Fruit fly (Drosophila melanogaster) whole organism, wandering third instar larva: Measurements from ENCODE around the gene CG2955.

Source experiments
- CrebA ChIP-seq: fragments of 200-800 bp; sonication (Bioruptor generic); optimal IDR thresholded peaks from 2 replicates; lab custom pipeline; 2016; ENCODE audit warnings: missing biosample characterization, mild to moderate bottlenecking, missing genetic modification characterization, borderline replicate concordance
- Dfd ChIP-seq: fragments of >200 bp; optimal IDR thresholded peaks from 2 replicates; lab custom pipeline; 2017; ENCODE audit warnings: missing biosample characterization, missing genetic modification characterization
- Dif ChIP-seq: fragments of 200-275, 200-300 bp; sonication (Bioruptor generic); optimal IDR thresholded peaks from 2 replicates; lab custom pipeline; 2018; ENCODE audit warnings: missing biosample characterization, missing genetic modification characterization; ENCODE audit not compliant: partially characterized antibody
- HLH106 ChIP-seq: fragments of 200-800 bp; optimal IDR thresholded peaks from 3 replicates; lab custom pipeline; 2019; ENCODE audit warnings: missing biosample characterization, mild to moderate bottlenecking, missing genetic modification characterization, moderate library complexity
- Hnf4 ChIP-seq: fragments of 200-800 bp; sonication (Bioruptor generic); optimal IDR thresholded peaks from 2 replicates; lab custom pipeline; 2016; ENCODE audit warnings: missing biosample characterization, mild to moderate bottlenecking, missing genetic modification characterization
- Hr83 ChIP-seq: fragments of 200-300 bp; sonication (Bioruptor generic); optimal IDR thresholded peaks from 2 replicates; lab custom pipeline; 2016; ENCODE audit warnings: missing biosample characterization, mild to moderate bottlenecking, missing genetic modification characterization, moderate library complexity; ENCODE audit not compliant: poor library complexity, severe bottlenecking
- Jra ChIP-seq: sonication (Bioruptor generic); optimal IDR thresholded peaks from 2 replicates; lab custom pipeline; 2016; ENCODE audit warnings: missing biosample characterization, missing genetic modification characterization
- Mio ChIP-seq: sonication (Bioruptor generic); optimal IDR thresholded peaks from 2 replicates; lab custom pipeline; 2016; ENCODE audit warnings: missing biosample characterization, missing genetic modification characterization
- Myc ChIP-seq: fragments of >200 bp; optimal IDR thresholded peaks from 2 replicates; lab custom pipeline; 2017
- N ChIP-seq: fragments of >200 bp; optimal IDR thresholded peaks from 2 replicates; lab custom pipeline; 2018; ENCODE audit warnings: missing biosample characterization, missing external identifiers, missing genetic modification characterization
- OdsH ChIP-seq: fragments of 200-800 bp; sonication (Bioruptor generic); optimal IDR thresholded peaks from 2 replicates; lab custom pipeline; 2016; ENCODE audit warnings: missing biosample characterization, mild to moderate bottlenecking, missing genetic modification characterization
- Rel ChIP-seq, 2 experiments: fragments of 200-800 bp; sonication (Bioruptor generic) in 1 of 2; optimal IDR thresholded peaks; 2 replicates in 1 of 2; 3 replicates in 1 of 2; lab custom pipeline; 2016 to 2019; ENCODE audit warnings: mild to moderate bottlenecking in 2 of 2, missing biosample characterization in 2 of 2, missing genetic modification characterization in 2 of 2, moderate library complexity in 1 of 2
- Sp1 ChIP-seq: fragments of 200-800 bp; sonication (Bioruptor generic); optimal IDR thresholded peaks from 3 replicates; lab custom pipeline; 2019; ENCODE audit warnings: missing biosample characterization, mild to moderate bottlenecking, missing genetic modification characterization, moderate library complexity
- Vsx2 ChIP-seq: fragments of 200-300, 225-300 bp; sonication (Bioruptor generic); optimal IDR thresholded peaks from 2 replicates; lab custom pipeline; 2018; ENCODE audit warnings: missing biosample characterization, missing genetic modification characterization; ENCODE audit not compliant: partially characterized antibody
- br ChIP-seq: fragments of 200-800 bp; sonication (Bioruptor generic); optimal IDR thresholded peaks from 2 replicates; lab custom pipeline; 2016; ENCODE audit warnings: missing biosample characterization, missing genetic modification characterization
- dl ChIP-seq, 2 experiments: fragments of 175-275, 200-275 bp in 1 of 2; fragments of 200-275 bp in 1 of 2; sonication (Bioruptor generic); optimal IDR thresholded peaks; lab custom pipeline; 2018; ENCODE audit warnings: mild to moderate bottlenecking in 2 of 2, missing biosample characterization in 2 of 2, missing genetic modification characterization in 2 of 2, moderate library complexity in 2 of 2; ENCODE audit not compliant: partially characterized antibody in 2 of 2, insufficient read depth in 1 of 2
- ey ChIP-seq: fragments of 200-800 bp; sonication (Bioruptor generic); optimal IDR thresholded peaks from 2 replicates; lab custom pipeline; 2016; ENCODE audit warnings: missing biosample characterization, missing genetic modification characterization
- foxo ChIP-seq, 2 experiments: fragments of 200-800 bp; sonication (Bioruptor generic); optimal IDR thresholded peaks; 2 replicates in 1 of 2; 3 replicates in 1 of 2; lab custom pipeline; 2016 to 2017; ENCODE audit warnings: missing biosample characterization in 2 of 2, missing genetic modification characterization in 2 of 2
- fru ChIP-seq: fragments of 200-800 bp; sonication (Bioruptor generic); optimal IDR thresholded peaks from 3 replicates; lab custom pipeline; 2016; ENCODE audit warnings: missing biosample characterization, mild to moderate bottlenecking, missing genetic modification characterization
- h ChIP-seq: fragments of 200-800 bp; sonication (Bioruptor generic); optimal IDR thresholded peaks from 3 replicates; lab custom pipeline; 2016; ENCODE audit warnings: missing biosample characterization, mild to moderate bottlenecking, missing genetic modification characterization
- jim ChIP-seq: fragments of 175-275, 200-325 bp; sonication (Bioruptor generic); optimal IDR thresholded peaks from 2 replicates; lab custom pipeline; 2016; ENCODE audit warnings: missing biosample characterization, mild to moderate bottlenecking, missing genetic modification characterization
- lola ChIP-seq: fragments of >200 bp; optimal IDR thresholded peaks from 2 replicates; lab custom pipeline; 2017; ENCODE audit warnings: missing biosample characterization, missing genetic modification characterization
- psq ChIP-seq: fragments of 200-800 bp; sonication (Bioruptor generic); optimal IDR thresholded peaks from 3 replicates; lab custom pipeline; 2017; ENCODE audit warnings: missing biosample characterization, mild to moderate bottlenecking, missing genetic modification characterization, moderate library complexity
- rgr ChIP-seq: fragments of 200-800 bp; sonication (Bioruptor generic); optimal IDR thresholded peaks from 3 replicates; lab custom pipeline; 2016; ENCODE audit warnings: missing biosample characterization, mild to moderate bottlenecking, missing genetic modification characterization
- sage ChIP-seq: fragments of 200-800 bp; sonication (Bioruptor generic); optimal IDR thresholded peaks from 2 replicates; lab custom pipeline; 2016; ENCODE audit warnings: missing biosample characterization, mild to moderate bottlenecking, missing genetic modification characterization
- sv ChIP-seq: fragments of 200-800 bp; sonication (Bioruptor generic); optimal IDR thresholded peaks from 3 replicates; lab custom pipeline; 2016; ENCODE audit warnings: missing biosample characterization, missing genetic modification characterization
- tai ChIP-seq: sonication (Bioruptor generic); optimal IDR thresholded peaks from 2 replicates; lab custom pipeline; 2016; ENCODE audit warnings: missing biosample characterization, missing genetic modification characterization
- woc ChIP-seq: sonication (Bioruptor generic); optimal IDR thresholded peaks from 2 replicates; lab custom pipeline; 2016; ENCODE audit warnings: missing biosample characterization, mild to moderate bottlenecking, missing genetic modification characterization

CG2955 gene

dm6 chr2L:4197143-4197912 lies 48.2 kb downstream of the CG2955 start:
- peak; percentile 10 for TF ChIP-seq Sp1 (GFP tag; lab: Kevin White, UChicago)
- TF ChIP-seq Dif = peak; percentile 94
- TF ChIP-seq Hr83 (GFP tag; lab: Kevin White, UChicago) = no peak
- TF ChIP-seq Vsx2 = peak; percentile 80
- peak; percentile 22 for TF ChIP-seq rgr (GFP tag; lab: Kevin White, UChicago)
- TF ChIP-seq dl (GFP tag; optimal IDR thresholded peaks at IDR 0.05; lab: Kevin White, UChicago; ENCODE audit: insufficient read depth in 1 of 2, partially characterized antibody in 2 of 2) = peak; percentile 80 to 84
- peak; percentile 82 for TF ChIP-seq fru (GFP tag; lab: Kevin White, UChicago)
- peak; percentile 37 for TF ChIP-seq h (GFP tag; lab: Kevin White, UChicago)
- no peak for TF ChIP-seq sv
- TF ChIP-seq sage (GFP tag; lab: Kevin White, UChicago) = peak; percentile 25
- no peak for TF ChIP-seq Rel (GFP tag; optimal IDR thresholded peaks at IDR 0.05; lab: Kevin White, UChicago)
- no peak for TF ChIP-seq Rel (tag; optimal IDR thresholded peaks at IDR 0.05; lab: Kevin White, UChicago)
- TF ChIP-seq foxo (GFP tag; optimal IDR thresholded peaks at IDR 0.05; lab: Kevin White, UChicago) = peak in 1 of 2 experiments; percentile 44
- no peak for TF ChIP-seq tai (GFP tag; lab: Kevin White, UChicago)
- TF ChIP-seq psq (GFP tag; lab: Kevin White, UChicago) = peak; percentile 15

DNA sequence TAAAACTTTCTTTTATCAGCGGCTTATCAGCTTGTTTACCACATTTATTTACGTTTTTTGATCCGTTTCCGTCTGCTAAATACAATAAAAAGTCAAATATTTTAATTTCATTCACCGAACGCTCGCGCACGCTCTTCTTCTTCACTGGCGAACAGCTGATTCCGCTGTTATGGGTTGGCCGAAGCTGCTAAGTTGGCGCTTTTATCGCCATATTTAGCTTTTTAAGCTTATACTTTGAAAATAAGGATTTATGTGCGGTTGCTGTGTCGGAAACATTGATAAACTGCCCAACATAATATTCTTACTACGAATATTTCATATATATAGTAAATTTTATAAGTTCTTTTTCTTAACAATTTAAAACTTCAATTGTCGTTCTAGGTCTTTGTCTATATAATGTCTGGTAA lies 48.8 kb downstream of the CG2955 start, which contains the start of gene Naprt:
TSS of gene Naprt (minus strand) at position 159 of the 407 bp plus-strand sequence.
- TF ChIP-seq woc (peak; percentile 34), fru (GFP tag; lab: Kevin White, UChicago) (no peak), OdsH (GFP tag; lab: Kevin White, UChicago) (peak; percentile 10), Rel (GFP tag; optimal IDR thresholded peaks at IDR 0.05; lab: Kevin White, UChicago) (no peak), Rel (tag; optimal IDR thresholded peaks at IDR 0.05; lab: Kevin White, UChicago) (no peak), rgr (GFP tag; lab: Kevin White, UChicago) (no peak), br (GFP tag; lab: Kevin White, UChicago) (no peak), Jra (GFP tag; lab: Kevin White, UChicago) (no peak), ey (GFP tag; lab: Kevin White, UChicago) (peak; percentile 30), sv (no peak), h (GFP tag; lab: Kevin White, UChicago) (no peak), foxo (GFP tag; optimal IDR thresholded peaks at IDR 0.05; lab: Kevin White, UChicago) (peak in 1 of 2 experiments; percentile 7), Dif (no peak), sage (GFP tag; lab: Kevin White, UChicago) (no peak), Dfd (GFP tag; lab: Kevin White, UChicago) (no peak), jim (GFP tag; lab: Kevin White, UChicago) (no peak), Hnf4 (no peak), Sp1 (GFP tag; lab: Kevin White, UChicago) (peak; percentile 10), CrebA (GFP tag; lab: Kevin White, UChicago) (no peak), Mio (GFP tag; lab: Kevin White, UChicago) (no peak), Myc (lab: Kevin White, UChicago) (peak; percentile 91), HLH106 (tag; lab: Kevin White, UChicago) (peak; percentile 30), lola (GFP tag; lab: Kevin White, UChicago) (no peak), N (GFP tag; lab: Kevin White, UChicago) (no peak)
